Fruit fly (Drosophila melanogaster) whole organism, embryonic: ENCODE data around the gene shv.
A peak's percentile ranks its signal among the peaks of the same experiment; 100 is the strongest.

Source experiments
- Atf6 ChIP-seq: fragments of 200-800 bp; sonication (Bioruptor generic); IDR thresholded peaks from 2 replicates; pipeline ENCODE4 v1.3.6; 2022; ENCODE audit warnings: missing biosample characterization, missing genetic modification characterization
- CG10366 ChIP-seq: fragments of 200-800 bp; sonication (Bioruptor generic); IDR thresholded peaks from 2 replicates; pipeline ENCODE4 v1.3.6; 2022; ENCODE audit warnings: missing biosample characterization, missing genetic modification characterization
- CG11085 ChIP-seq: fragments of 200-800 bp; sonication (Bioruptor generic); IDR thresholded peaks from 2 replicates; pipeline ENCODE4 v1.3.6; 2022; ENCODE audit warnings: missing biosample characterization, missing genetic modification characterization
- CG11560 ChIP-seq: fragments of 200-800 bp; sonication (Bioruptor generic); IDR thresholded peaks from 3 replicates; pipeline ENCODE4 v1.3.6; 2022; ENCODE audit warnings: missing biosample characterization, missing genetic modification characterization
- CG11695 ChIP-seq: fragments of 200-800 bp; sonication (Bioruptor generic); IDR thresholded peaks from 3 replicates; pipeline ENCODE4 v1.3.6; 2022; ENCODE audit warnings: missing biosample characterization, missing genetic modification characterization
- CG12236 ChIP-seq: fragments of 200-800 bp; sonication (Bioruptor generic); optimal IDR thresholded peaks from 2 replicates; lab custom pipeline; 2016; ENCODE audit warnings: missing biosample characterization, missing genetic modification characterization
- CG13296 ChIP-seq: fragments of 200-800 bp; sonication (Bioruptor generic); optimal IDR thresholded peaks from 3 replicates; lab custom pipeline; 2018; ENCODE audit warnings: missing biosample characterization, mild to moderate bottlenecking, missing genetic modification characterization
- CG17328 ChIP-seq: fragments of 200-800 bp; sonication (Bioruptor generic); IDR thresholded peaks from 2 replicates; pipeline ENCODE4 v1.3.6; 2022; ENCODE audit warnings: missing biosample characterization, missing genetic modification characterization
- CG17361 ChIP-seq: fragments of 200-800 bp; sonication (Bioruptor generic); IDR thresholded peaks from 3 replicates; pipeline ENCODE4 v1.3.6; 2022; ENCODE audit warnings: missing biosample characterization, missing genetic modification characterization
- CG17802 ChIP-seq: fragments of 200-800 bp; sonication (Bioruptor generic); optimal IDR thresholded peaks from 2 replicates; lab custom pipeline; 2018; ENCODE audit warnings: missing biosample characterization, mild to moderate bottlenecking, missing genetic modification characterization, moderate library complexity
- CG18011 ChIP-seq: fragments of 200-800 bp; sonication (Bioruptor generic); optimal IDR thresholded peaks from 2 replicates; lab custom pipeline; 2017; ENCODE audit warnings: missing biosample characterization, missing genetic modification characterization, mild to moderate bottlenecking, moderate library complexity, missing genotype
- CG2712 ChIP-seq: fragments of 200-800 bp; optimal IDR thresholded peaks from 3 replicates; lab custom pipeline; 2019; ENCODE audit warnings: missing biosample characterization, mild to moderate bottlenecking, missing genetic modification characterization, moderate library complexity
- CG30403 ChIP-seq: fragments of 200-800 bp; sonication (Bioruptor generic); optimal IDR thresholded peaks from 3 replicates; lab custom pipeline; 2016; ENCODE audit warnings: missing biosample characterization, missing genetic modification characterization
- CG32767 ChIP-seq: fragments of 200-800 bp; sonication (Bioruptor generic); IDR thresholded peaks from 2 replicates; pipeline ENCODE4 v1.3.6; 2022; ENCODE audit warnings: missing biosample characterization, missing genetic modification characterization
- CG33557 ChIP-seq: fragments of 200-800 bp; sonication (Bioruptor generic); optimal IDR thresholded peaks from 2 replicates; lab custom pipeline; 2019; ENCODE audit warnings: missing biosample characterization, mild to moderate bottlenecking, missing genetic modification characterization, moderate library complexity
- CG4360 ChIP-seq: fragments of 200-800 bp; sonication (Bioruptor generic); IDR thresholded peaks from 2 replicates; pipeline ENCODE4 v1.3.6; 2022; ENCODE audit warnings: missing biosample characterization, missing genetic modification characterization
- CG43689 ChIP-seq: fragments of 200-800 bp; sonication (Bioruptor generic); IDR thresholded peaks from 2 replicates; pipeline ENCODE4 v1.3.6; 2022; ENCODE audit warnings: missing biosample characterization, missing genetic modification characterization
- CG6765 ChIP-seq: fragments of 200-800 bp; sonication (Bioruptor generic); optimal IDR thresholded peaks from 3 replicates; lab custom pipeline; 2017; ENCODE audit warnings: missing biosample characterization, mild to moderate bottlenecking, missing genetic modification characterization
- CG6791 ChIP-seq: fragments of 200-800 bp; sonication (Bioruptor generic); IDR thresholded peaks from 3 replicates; pipeline ENCODE4 v1.3.6; 2022; ENCODE audit warnings: missing biosample characterization, missing genetic modification characterization; ENCODE audit not compliant: partially characterized antibody
- CG7357 ChIP-seq: fragments of 200-800 bp; sonication (Bioruptor generic); IDR thresholded peaks from 3 replicates; pipeline ENCODE4 v1.3.6; 2022; ENCODE audit warnings: missing biosample characterization, missing genetic modification characterization
- CG7786 ChIP-seq: fragments of 200-800 bp; sonication (Bioruptor generic); optimal IDR thresholded peaks from 2 replicates; lab custom pipeline; 2016; ENCODE audit warnings: missing biosample characterization, missing genetic modification characterization
- CG8089 ChIP-seq: fragments of 200-800 bp; sonication (Bioruptor generic); optimal IDR thresholded peaks from 3 replicates; lab custom pipeline; 2016; ENCODE audit warnings: missing biosample characterization, missing genetic modification characterization
- CkIIα-i1 ChIP-seq: fragments of 200-800 bp; sonication (Bioruptor generic); IDR thresholded peaks from 2 replicates; pipeline ENCODE4 v1.3.6; 2022; ENCODE audit warnings: missing biosample characterization, missing genetic modification characterization
- Deaf1 ChIP-seq: fragments of 200-800 bp; optimal IDR thresholded peaks from 3 replicates; lab custom pipeline; 2019; ENCODE audit warnings: missing biosample characterization, mild to moderate bottlenecking, missing genetic modification characterization, moderate library complexity
- Drgx ChIP-seq: fragments of 200-800 bp; sonication (Bioruptor generic); IDR thresholded peaks from 2 replicates; pipeline ENCODE4 v1.3.6; 2022; ENCODE audit warnings: missing biosample characterization, missing genetic modification characterization
- E2f2 ChIP-seq: fragments of 200-800 bp; sonication (Bioruptor generic); IDR thresholded peaks from 2 replicates; pipeline ENCODE4 v1.3.6; 2022; ENCODE audit warnings: missing biosample characterization, missing genetic modification characterization
- Fer2 ChIP-seq: fragments of 200-800 bp; sonication (Bioruptor generic); optimal IDR thresholded peaks from 2 replicates; lab custom pipeline; 2018; ENCODE audit warnings: missing biosample characterization, mild to moderate bottlenecking, missing genetic modification characterization, moderate library complexity
- Fer3 ChIP-seq: fragments of 200-800 bp; sonication (Bioruptor generic); optimal IDR thresholded peaks from 2 replicates; lab custom pipeline; 2018; ENCODE audit warnings: missing biosample characterization, mild to moderate bottlenecking, missing genetic modification characterization, moderate library complexity
- Gug ChIP-seq: fragments of 200-800 bp; sonication (Bioruptor generic); IDR thresholded peaks from 4 replicates; pipeline ENCODE4 v1.3.6; 2022; ENCODE audit warnings: missing biosample characterization, missing genetic modification characterization
- NC2β ChIP-seq: fragments of 200-800 bp; sonication (Bioruptor generic); optimal IDR thresholded peaks from 2 replicates; lab custom pipeline; 2016; ENCODE audit warnings: missing biosample characterization, missing genetic modification characterization
- NfI ChIP-seq: fragments of 200-800 bp; sonication (Bioruptor generic); optimal IDR thresholded peaks from 3 replicates; lab custom pipeline; 2018; ENCODE audit warnings: missing biosample characterization, mild to moderate bottlenecking, missing genetic modification characterization, moderate library complexity
- Poxn ChIP-seq: fragments of 200-800 bp; sonication (Bioruptor generic); IDR thresholded peaks from 2 replicates; pipeline ENCODE4 v1.3.6; 2022; ENCODE audit warnings: missing biosample characterization, missing genetic modification characterization
- Sox102F ChIP-seq: fragments of 200-800 bp; sonication (Bioruptor generic); optimal IDR thresholded peaks from 2 replicates; lab custom pipeline; 2018; ENCODE audit warnings: missing biosample characterization, mild to moderate bottlenecking, missing genetic modification characterization, moderate library complexity
- Ssrp ChIP-seq: fragments of 200-800 bp; sonication (Bioruptor generic); optimal IDR thresholded peaks from 2 replicates; lab custom pipeline; 2018; ENCODE audit warnings: missing biosample characterization, mild to moderate bottlenecking, missing genetic modification characterization, moderate library complexity
- ash1 ChIP-seq: fragments of 200-800 bp; sonication (Bioruptor generic); optimal IDR thresholded peaks from 2 replicates; lab custom pipeline; 2018; ENCODE audit warnings: missing biosample characterization, mild to moderate bottlenecking, missing genetic modification characterization
- az2 ChIP-seq: fragments of 200-800 bp; sonication (Bioruptor generic); optimal IDR thresholded peaks from 3 replicates; lab custom pipeline; 2016; ENCODE audit warnings: missing biosample characterization, missing genetic modification characterization
- bab2 ChIP-seq: fragments of 200-800 bp; sonication (Bioruptor generic); optimal IDR thresholded peaks from 2 replicates; lab custom pipeline; 2016; ENCODE audit warnings: missing biosample characterization, missing genetic modification characterization
- chif ChIP-seq, 2 experiments: fragments of 200-800 bp; sonication (Bioruptor generic); optimal IDR thresholded peaks; 3 replicates each; lab custom pipeline; 2016; ENCODE audit warnings: missing biosample characterization in 2 of 2, missing genetic modification characterization in 2 of 2
- crol ChIP-seq: fragments of 200-800 bp; sonication (Bioruptor generic); IDR thresholded peaks from 2 replicates; pipeline ENCODE4 v1.3.6; 2022; ENCODE audit warnings: missing biosample characterization, missing genetic modification characterization
- ems ChIP-seq: fragments of 200-800 bp; sonication (Bioruptor generic); optimal IDR thresholded peaks from 3 replicates; lab custom pipeline; 2016; ENCODE audit warnings: missing biosample characterization, missing genetic modification characterization
- eve ChIP-seq, 2 experiments: fragments of >200 bp; optimal IDR thresholded peaks; 2 replicates each; lab custom pipeline; 2017; ENCODE audit warnings: missing biosample characterization in 2 of 2, missing genetic modification characterization in 2 of 2
- fu2 ChIP-seq: fragments of 200-800 bp; sonication (Bioruptor generic); optimal IDR thresholded peaks from 2 replicates; lab custom pipeline; 2016; ENCODE audit warnings: missing biosample characterization, missing genetic modification characterization
- gcm2 ChIP-seq: fragments of 200-800 bp; sonication (Bioruptor generic); optimal IDR thresholded peaks from 2 replicates; lab custom pipeline; 2016; ENCODE audit warnings: missing biosample characterization, missing genetic modification characterization
- gem ChIP-seq: fragments of 200-800 bp; sonication (Bioruptor generic); optimal IDR thresholded peaks from 2 replicates; lab custom pipeline; 2019; ENCODE audit warnings: missing biosample characterization, mild to moderate bottlenecking, missing genetic modification characterization, moderate library complexity
- jumu ChIP-seq: fragments of 200-800 bp; sonication (Bioruptor generic); optimal IDR thresholded peaks from 3 replicates; lab custom pipeline; 2016; ENCODE audit warnings: missing biosample characterization, missing genetic modification characterization
- nerfin-2 ChIP-seq: fragments of 200-800 bp; sonication (Bioruptor generic); IDR thresholded peaks from 2 replicates; pipeline ENCODE4 v1.3.6; 2022; ENCODE audit warnings: missing biosample characterization, missing genetic modification characterization; ENCODE audit not compliant: partially characterized antibody
- peb ChIP-seq: fragments of 200-800 bp; sonication (Bioruptor generic); IDR thresholded peaks from 2 replicates; pipeline ENCODE4 v1.3.6; 2022; ENCODE audit warnings: missing biosample characterization, missing genetic modification characterization
- pho ChIP-seq: fragments of 200-800 bp; sonication (Bioruptor generic); optimal IDR thresholded peaks from 2 replicates; lab custom pipeline; 2016; ENCODE audit warnings: missing biosample characterization, missing genetic modification characterization
- row ChIP-seq: fragments of 200-800 bp; sonication (Bioruptor generic); IDR thresholded peaks from 3 replicates; pipeline ENCODE4 v1.3.6; 2022; ENCODE audit warnings: missing biosample characterization, missing genetic modification characterization
- seq ChIP-seq: fragments of 200-800 bp; sonication (Bioruptor generic); IDR thresholded peaks from 2 replicates; pipeline ENCODE4 v1.3.6; 2022; ENCODE audit warnings: missing biosample characterization, missing genetic modification characterization
- twi ChIP-seq: fragments of 200-800 bp; optimal IDR thresholded peaks from 2 replicates; lab custom pipeline; 2019; ENCODE audit warnings: missing biosample characterization, mild to moderate bottlenecking, missing genetic modification characterization, moderate library complexity
- unpg ChIP-seq: fragments of 200-800 bp; sonication (Bioruptor generic); optimal IDR thresholded peaks from 3 replicates; lab custom pipeline; 2018; ENCODE audit warnings: missing biosample characterization, mild to moderate bottlenecking, missing genetic modification characterization, moderate library complexity

shv gene

DNA sequence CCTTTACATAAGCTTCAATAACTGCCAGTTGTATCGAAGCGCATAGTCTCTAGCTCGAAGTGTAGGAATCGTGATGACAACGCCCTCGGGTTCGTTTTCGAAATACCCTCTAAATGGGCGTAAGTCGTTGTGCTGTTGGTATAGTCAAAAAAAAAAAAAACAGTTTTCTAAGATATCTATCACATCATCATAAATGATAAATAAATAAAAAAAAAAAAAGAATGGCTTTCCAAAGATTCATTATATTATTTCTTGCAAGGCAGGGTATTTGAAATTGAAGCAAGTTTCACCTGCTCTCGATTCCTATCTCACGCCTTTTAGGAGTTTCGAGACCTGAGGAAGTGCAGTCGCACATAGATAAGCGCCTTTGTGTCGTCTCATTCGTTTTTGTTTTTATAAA lies 40.4 kb downstream of the shv start (continued):
- TF ChIP-seq peb (no peak), Gug (GFP tag; lab: Robert Waterston, UW) (no peak), CG33557 (GFP tag; lab: Kevin White, UChicago) (no peak), NC2β (GFP tag; lab: Kevin White, UChicago) (no peak), CG13296 (GFP tag; lab: Kevin White, UChicago) (no peak), CG6791 (GFP tag; lab: Robert Waterston, UW) (no peak), CG18011 (GFP tag; lab: Kevin White, UChicago) (no peak), CG8089 (GFP tag; lab: Kevin White, UChicago) (no peak), CG17802 (tag; lab: Kevin White, UChicago) (no peak), CkIIα-i1 (GFP tag; lab: Robert Waterston, UW) (no peak), Fer2 (no peak), CG11560 (tag; lab: Robert Waterston, UW) (no peak), fu2 (GFP tag; lab: Kevin White, UChicago) (no peak), chif (GFP tag; optimal IDR thresholded peaks at IDR 0.05; lab: Kevin White, UChicago) (peak in 1 of 2 experiments; percentile 60), pho (no peak), ems (GFP tag; lab: Kevin White, UChicago) (peak; percentile 8), Fer3 (tag; lab: Kevin White, UChicago) (no peak), CG11085 (GFP tag; lab: Robert Waterston, UW) (no peak), nerfin-2 (no peak), Poxn (GFP tag; lab: Robert Waterston, UW) (no peak), Drgx (GFP tag; lab: Robert Waterston, UW) (no peak), CG7786 (GFP tag; lab: Kevin White, UChicago) (no peak), twi (tag; lab: Kevin White, UChicago) (no peak), bab2 (GFP tag; lab: Kevin White, UChicago) (peak; percentile 40), CG10366 (GFP tag; lab: Robert Waterston, UW) (peak; percentile 52; the same call in 1 of the 2 replicates), CG17328 (GFP tag; lab: Robert Waterston, UW) (peak; percentile 49), CG2712 (tag; lab: Kevin White, UChicago) (peak; percentile 9), gcm2 (GFP tag; lab: Kevin White, UChicago) (peak; percentile 14), CG7357 (GFP tag; lab: Robert Waterston, UW) (no peak), crol (GFP tag; lab: Robert Waterston, UW) (no peak), eve (GFP tag; optimal IDR thresholded peaks at IDR 0.05; lab: Kevin White, UChicago) (peak in 1 of 2 experiments; percentile 76), CG12236 (GFP tag; lab: Kevin White, UChicago) (no peak), CG17361 (GFP tag; lab: Robert Waterston, UW) (0 out of 3 replicates have a peak, but pooled peaks have one; percentile 11), az2 (GFP tag; lab: Kevin White, UChicago) (peak; percentile 53), CG43689 (GFP tag; lab: Robert Waterston, UW) (0 out of 2 replicates have a peak, but pooled peaks have one; percentile 37), Ssrp (tag; lab: Kevin White, UChicago) (peak; percentile 37), NfI (no peak), seq (GFP tag; lab: Robert Waterston, UW) (0 out of 2 replicates have a peak, but pooled peaks have one; percentile 37), jumu (GFP tag; lab: Kevin White, UChicago) (peak; percentile 12), gem (tag; lab: Kevin White, UChicago) (peak; percentile 65), CG4360 (GFP tag; lab: Robert Waterston, UW) (peak; percentile 0; the same call in 1 of the 2 replicates), CG30403 (peak; percentile 65), CG6765 (no peak), Deaf1 (tag; lab: Kevin White, UChicago) (peak; percentile 14), ash1 (GFP tag; lab: Kevin White, UChicago) (no peak), unpg (GFP tag; lab: Kevin White, UChicago) (peak; percentile 63), row (GFP tag; lab: Robert Waterston, UW) (peak; percentile 69), CG11695 (GFP tag; lab: Robert Waterston, UW) (no peak), Atf6 (GFP tag; lab: Robert Waterston, UW) (peak; percentile 27; the same call in 1 of the 2 replicates), CG32767 (GFP tag; lab: Robert Waterston, UW) (no peak), E2f2 (GFP tag; lab: Robert Waterston, UW) (peak; percentile 31; the same call in 1 of the 2 replicates), Sox102F (GFP tag; lab: Kevin White, UChicago) (peak; percentile 75)
